Fruit fly (Drosophila melanogaster) whole organism: Measurements from ENCODE around the gene CG13919.

Experiments
- CG8478 ChIP-seq: fragments of >200 bp; optimal IDR thresholded peaks from 2 replicates; lab custom pipeline; 2018; ENCODE audit warnings: inconsistent platforms
- pan ChIP-seq: fragments of >200 bp; optimal IDR thresholded peaks from 2 replicates; lab custom pipeline; 2017

DNA sequence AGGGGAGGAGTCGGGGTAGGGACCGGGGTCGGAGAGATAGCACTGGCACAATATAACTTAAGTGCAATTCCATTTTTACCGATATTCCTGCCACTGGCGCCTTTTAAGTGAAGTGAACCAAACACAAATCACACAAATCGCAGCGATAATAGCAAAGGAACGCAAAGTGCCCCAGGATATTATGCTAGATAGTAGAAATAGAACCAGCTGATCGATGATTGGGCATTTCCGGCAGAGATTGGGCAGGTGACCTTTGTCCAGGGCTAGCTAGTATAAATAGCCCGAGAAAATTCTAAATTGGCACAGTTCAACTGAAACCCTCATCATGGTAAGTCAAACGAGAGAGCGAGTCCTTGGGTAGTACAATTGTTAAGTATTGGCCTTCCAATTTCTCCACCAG, 49.0 kb downstream of the CG13919 start, which contains the start of gene CG12011:
- TF ChIP-seq CG8478 (no peak), pan (lab: Kevin White, UChicago) (no peak)
